Fruit fly (Drosophila melanogaster) S2 (cell line): Measurements from ENCODE around the gene CG13310.

Experiments used
- CG8478 ChIP-seq: fragments of >200 bp; optimal IDR thresholded peaks from 2 replicates; lab custom pipeline; 2018
- CTCF ChIP-seq, 2 experiments: fragments of >200 bp; optimal IDR thresholded peaks; 2 replicates each; lab custom pipeline; 2018

DNA sequence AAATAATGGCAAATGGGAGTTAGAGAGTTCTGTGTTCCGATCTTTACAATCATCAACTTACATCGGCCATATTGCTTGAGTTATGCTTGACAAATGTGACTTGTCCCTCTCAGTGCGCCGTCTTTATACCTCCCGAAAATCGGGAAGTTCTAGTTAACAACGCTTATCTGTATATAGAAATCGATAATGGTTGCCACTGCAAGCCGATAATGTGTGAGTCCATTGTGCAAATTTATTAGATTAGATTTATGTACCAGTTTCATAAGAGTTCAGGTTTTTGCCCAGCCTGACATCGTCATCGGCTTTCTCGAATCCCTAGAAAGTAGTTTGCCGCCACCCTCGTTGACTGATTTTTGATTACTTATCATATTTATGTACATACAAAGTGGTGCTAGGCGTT is 11.9 kb downstream of the CG13310 start, which contains the start of gene Acbp5:
- TF ChIP-seq CG8478, result no peak
- TF ChIP-seq CTCF (optimal IDR thresholded peaks at IDR 0.05; lab: Kevin White, UChicago), result no peak
